Fruit fly (Drosophila melanogaster): Measurements from ENCODE around the gene CG31368.

The CG31368 gene

DNA sequence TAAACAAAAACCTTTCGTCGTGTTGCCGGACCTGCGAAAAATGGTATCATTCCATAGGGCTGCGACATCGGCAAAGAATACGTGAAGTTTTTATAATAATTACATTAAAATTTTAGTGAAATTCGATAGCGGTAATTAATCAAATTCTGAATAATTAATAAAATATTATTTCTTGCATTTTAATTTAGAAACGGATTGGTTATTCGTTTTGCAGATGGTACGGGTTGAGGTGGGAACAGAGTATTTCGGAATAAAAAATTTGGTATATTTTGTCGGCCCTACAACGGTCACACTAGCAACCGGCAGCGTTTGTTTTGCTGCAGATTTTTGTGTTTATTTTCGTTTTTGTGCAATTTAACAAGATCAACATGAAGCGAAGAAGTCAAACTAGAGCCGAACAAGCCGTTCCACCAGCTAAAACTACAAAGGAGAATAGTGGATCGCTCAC, at the start of gene CG31368, which contains the start of gene CG6962 (continued):
- TF ChIP-seq HmgZ (tag; optimal IDR thresholded peaks at IDR 0.05) = peak; percentile 86
- peak; percentile 92 for TF ChIP-seq CG9817 (tag; optimal IDR thresholded peaks at IDR 0.05)
- peak; percentile 76 for TF ChIP-seq Mad (GFP tag; optimal IDR thresholded peaks at IDR 0.05)
- peak; percentile 37; the same call in 1 of the 2 replicates for TF ChIP-seq CG10959 (GFP tag; IDR thresholded peaks at IDR 0.05)
- TF ChIP-seq yki (optimal IDR thresholded peaks at IDR 0.05) = no peak
- peak; percentile 17 for TF ChIP-seq luna (GFP tag; optimal IDR thresholded peaks at IDR 0.05)
- no peak for TF ChIP-seq HLH4C (GFP tag; IDR thresholded peaks at IDR 0.05; ENCODE audit: partially characterized antibody)
- TF ChIP-seq chinmo (GFP tag; IDR thresholded peaks at IDR 0.05; ENCODE audit: partially characterized antibody) = no peak
- TF ChIP-seq bowl (GFP tag; IDR thresholded peaks at IDR 0.05) = peak; percentile 55; the same call in 1 of the 2 replicates
- TF ChIP-seq E2f1 (GFP tag; IDR thresholded peaks at IDR 0.05) = peak; percentile 72
- no peak for TF ChIP-seq bigmax (GFP tag; optimal IDR thresholded peaks at IDR 0.05)
- peak; percentile 31 for TF ChIP-seq CG2875 (GFP tag; optimal IDR thresholded peaks at IDR 0.05)
- TF ChIP-seq Oaz (GFP tag; IDR thresholded peaks at IDR 0.05) = peak; percentile 59
- peak; percentile 78 for TF ChIP-seq CG15514 (GFP tag; optimal IDR thresholded peaks at IDR 0.05)
- TF ChIP-seq sens-2 (GFP tag; IDR thresholded peaks at IDR 0.05) = 0 out of 2 replicates have a peak, but pooled peaks have one; percentile 28
- peak; percentile 82 for TF ChIP-seq Max (GFP tag; optimal IDR thresholded peaks at IDR 0.05)
- TF ChIP-seq Hsf (GFP tag; optimal IDR thresholded peaks at IDR 0.05) = peak; percentile 84
- no peak for TF ChIP-seq Sry-β (GFP tag; optimal IDR thresholded peaks at IDR 0.05)
- peak; percentile 86 for TF ChIP-seq Dek (tag; optimal IDR thresholded peaks at IDR 0.05)
- peak; percentile 84 for TF ChIP-seq Chrac-16 (GFP tag; optimal IDR thresholded peaks at IDR 0.05)
- TF ChIP-seq Xrp1 (GFP tag; IDR thresholded peaks at IDR 0.05) = peak; percentile 80
- peak; percentile 47 for TF ChIP-seq Bdp1 (GFP tag; optimal IDR thresholded peaks at IDR 0.05)
- peak; percentile 80 for TF ChIP-seq H2.0 (GFP tag; IDR thresholded peaks at IDR 0.05)
- peak; percentile 43; the same call in 1 of the 2 replicates for TF ChIP-seq CG5953 (GFP tag; IDR thresholded peaks at IDR 0.05)
- TF ChIP-seq CG10147 (GFP tag; optimal IDR thresholded peaks at IDR 0.05) = peak; percentile 85
- peak; percentile 23 for TF ChIP-seq Antp (GFP tag; optimal IDR thresholded peaks at IDR 0.05)
- no peak for TF ChIP-seq sqz (GFP tag; optimal IDR thresholded peaks at IDR 0.05)
- peak; percentile 20 for TF ChIP-seq Asciz (GFP tag; optimal IDR thresholded peaks at IDR 0.05)
- TF ChIP-seq CG1603 (tag; optimal IDR thresholded peaks at IDR 0.05) = peak; percentile 70
- peak; percentile 54 for TF ChIP-seq tup (GFP tag; optimal IDR thresholded peaks at IDR 0.05)
- peak; percentile 60; the same call in 1 of the 2 replicates for TF ChIP-seq Poxn (GFP tag; IDR thresholded peaks at IDR 0.05)
- peak; percentile 91 for TF ChIP-seq sd (tag; optimal IDR thresholded peaks at IDR 0.05)
- no peak for TF ChIP-seq Nf-YC (tag; optimal IDR thresholded peaks at IDR 0.05)
- peak; percentile 86 for TF ChIP-seq unpg (GFP tag; optimal IDR thresholded peaks at IDR 0.05)
- TF ChIP-seq CG1529 (GFP tag; optimal IDR thresholded peaks at IDR 0.05) = peak; percentile 28
- TF ChIP-seq zf30C (GFP tag; optimal IDR thresholded peaks at IDR 0.05) = no peak
- TF ChIP-seq tap (tag; optimal IDR thresholded peaks at IDR 0.05) = no peak
- TF ChIP-seq ara (GFP tag; IDR thresholded peaks at IDR 0.05) = peak; percentile 77
- peak in 1 of 2 experiments; percentile 39 for TF ChIP-seq insv (GFP tag; optimal IDR thresholded peaks at IDR 0.05)
- TF ChIP-seq pb (GFP tag; optimal IDR thresholded peaks at IDR 0.05) = no peak
- peak; percentile 90 for TF ChIP-seq CG17829 (tag; optimal IDR thresholded peaks at IDR 0.05)
- peak; percentile 68 for TF ChIP-seq CG13123 (GFP tag; optimal IDR thresholded peaks at IDR 0.05)
- peak; percentile 18 for TF ChIP-seq Hand (GFP tag; optimal IDR thresholded peaks at IDR 0.05)
- no peak for TF ChIP-seq D (optimal IDR thresholded peaks at IDR 0.05)
- peak; percentile 58 for TF ChIP-seq D (GFP tag; optimal IDR thresholded peaks at IDR 0.05)
- TF ChIP-seq lbe (GFP tag; optimal IDR thresholded peaks at IDR 0.05) = peak; percentile 22
- no peak for TF ChIP-seq bbx (GFP tag; IDR thresholded peaks at IDR 0.05; ENCODE audit: partially characterized antibody)
- no peak for TF ChIP-seq Trl (optimal IDR thresholded peaks at IDR 0.05)
- peak; percentile 47 for TF ChIP-seq Trl (GFP tag; optimal IDR thresholded peaks at IDR 0.05)
- TF ChIP-seq bcd (GFP tag; optimal IDR thresholded peaks at IDR 0.05) = peak; percentile 88
- peak; percentile 67 for TF ChIP-seq pzg (GFP tag; optimal IDR thresholded peaks at IDR 0.05)

All from whole organism, embryonic.